Fruit fly (Drosophila melanogaster) whole organism, prepupa: ENCODE data around the gene CG4733.

Source experiments
- Hr4 ChIP-seq: fragments of 200-800 bp; sonication (Bioruptor generic); optimal IDR thresholded peaks from 3 replicates; lab custom pipeline; 2016; ENCODE audit warnings: missing biosample characterization, missing genetic modification characterization
- vri ChIP-seq: fragments of 200-800 bp; sonication (Bioruptor generic); optimal IDR thresholded peaks from 3 replicates; lab custom pipeline; 2016; ENCODE audit warnings: missing biosample characterization, mild to moderate bottlenecking, missing genetic modification characterization

CG4733 gene

dm6 chr3R:19948143-19948542, 57.7 kb downstream of the CG4733 start, which contains the start of gene CG4783:
CG4783 (plus strand) TSS chr3R:19948443.
- TF ChIP-seq Hr4 (no peak), vri (peak; percentile 28)
